Worm (Caenorhabditis elegans) whole organism, late embryonic: ENCODE results near the gene T24D3.2.

Experiments
- K09A11.1 ChIP-seq: sonication (generic microtip); optimal IDR thresholded peaks from 2 replicates; lab custom pipeline; 2017; ENCODE audit warnings: antibody characterized with exemption, mild to moderate bottlenecking, missing genetic modification characterization, missing compliant biosample characterization; ENCODE audit not compliant: insufficient read depth
- ceh-34 ChIP-seq: sonication (generic microtip); optimal IDR thresholded peaks from 2 replicates; lab custom pipeline; 2016; ENCODE audit warnings: mild to moderate bottlenecking, missing genetic modification characterization, missing compliant biosample characterization
- che-1 ChIP-seq: sonication (generic microtip); optimal IDR thresholded peaks from 2 replicates; lab custom pipeline; 2016; ENCODE audit warnings: mild to moderate bottlenecking, missing genetic modification characterization, missing compliant biosample characterization
- dmd-4 ChIP-seq: sonication (generic microtip); optimal IDR thresholded peaks from 2 replicates; lab custom pipeline; 2016; ENCODE audit warnings: borderline replicate concordance, missing genetic modification characterization, missing compliant biosample characterization
- elt-2 ChIP-seq: sonication (generic microtip); optimal IDR thresholded peaks from 2 replicates; lab custom pipeline; 2016; ENCODE audit warnings: missing genetic modification reagents, missing genetic modification characterization, missing compliant biosample characterization
- elt-4 ChIP-seq: sonication (generic microtip); optimal IDR thresholded peaks from 2 replicates; lab custom pipeline; 2016; ENCODE audit warnings: missing genetic modification characterization, missing compliant biosample characterization
- hlh-30 ChIP-seq: sonication (generic microtip); optimal IDR thresholded peaks from 2 replicates; lab custom pipeline; 2017; ENCODE audit warnings: antibody characterized with exemption, missing genetic modification characterization, missing compliant biosample characterization; ENCODE audit not compliant: insufficient read depth
- pros-1 ChIP-seq: fragments of 150-350 bp; optimal IDR thresholded peaks from 2 replicates; lab custom pipeline; 2014; ENCODE audit warnings: missing biosample characterization, missing genetic modification reagents, missing genetic modification characterization
- rnt-1 ChIP-seq: sonication (generic microtip); optimal IDR thresholded peaks from 2 replicates; lab custom pipeline; 2016; ENCODE audit warnings: missing genetic modification characterization, missing compliant biosample characterization
- unc-3 ChIP-seq, 2 experiments: fragments of 200-800 bp in 1 of 2; sonication (Bioruptor generic) in 1 of 2; sonication (generic microtip) in 1 of 2; conservative IDR thresholded peaks in 1 of 2; optimal IDR thresholded peaks in 1 of 2; 2 replicates each; pipeline versions ENCODE4 v1.3.6 to Lab custom; 2016 to 2022; ENCODE audit warnings: missing compliant biosample characterization in 2 of 2, missing genetic modification characterization in 2 of 2, missing genetic modification reagents in 1 of 2
- zip-5 ChIP-seq: sonication (generic microtip); optimal IDR thresholded peaks from 2 replicates; lab custom pipeline; 2016; ENCODE audit warnings: missing genetic modification characterization, missing compliant biosample characterization

DNA sequence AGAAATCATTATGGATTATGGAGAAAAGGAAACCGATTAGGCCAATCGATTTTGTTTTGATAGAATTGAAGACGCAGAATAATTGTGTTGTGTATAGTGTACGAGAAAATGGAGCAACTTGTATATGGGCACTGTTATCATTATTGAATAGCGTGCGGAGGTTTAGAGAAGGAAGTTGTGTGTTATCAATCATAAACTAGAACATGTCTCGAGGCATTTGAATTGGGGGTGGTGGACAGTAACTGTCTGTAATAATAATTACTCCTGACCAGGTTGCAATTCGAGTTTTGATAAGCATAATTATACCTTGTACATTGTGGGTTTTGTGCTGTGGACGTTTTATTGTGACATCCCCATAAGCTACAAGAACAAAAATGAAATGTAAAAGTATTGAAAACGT, 41.2 kb downstream of the T24D3.2 start, which contains the start of gene cdf-2:
- TF ChIP-seq zip-5 (tag; lab: Kevin White, UChicago) = no peak
- no peak for TF ChIP-seq unc-3 (GFP tag; conservative IDR thresholded peaks at IDR 0.05; lab: Robert Waterston, UW)
- no peak for TF ChIP-seq unc-3 (tag; optimal IDR thresholded peaks at IDR 0.05; lab: Kevin White, UChicago)
- TF ChIP-seq elt-4 = no peak
- TF ChIP-seq K09A11.1 (tag; lab: Kevin White, UChicago) = no peak
- TF ChIP-seq elt-2 (tag; lab: Kevin White, UChicago) = no peak
- no peak for TF ChIP-seq dmd-4
- TF ChIP-seq che-1 = no peak
- no peak for TF ChIP-seq ceh-34 (tag; lab: Kevin White, UChicago)
- TF ChIP-seq rnt-1 (tag; lab: Kevin White, UChicago) = no peak
- TF ChIP-seq pros-1 (tag; lab: Kevin White, UChicago) = no peak
- TF ChIP-seq hlh-30 (tag; lab: Kevin White, UChicago) = no peak
